Fruit fly (Drosophila melanogaster): ENCODE results near the gene hoe1.
A peak's percentile ranks its signal among the peaks of the same experiment; 100 is the strongest.

hoe1 gene

dm6 chr2L:4898165-4898564 is 34.0 kb downstream of the hoe1 start (continued):
- no peak for TF ChIP-seq gfzf (GFP tag; optimal IDR thresholded peaks at IDR 0.05)

- TF ChIP-seq br (optimal IDR thresholded peaks at IDR 0.05) (no peak), CG1529 (GFP tag; optimal IDR thresholded peaks at IDR 0.05) (no peak), CG10462 (GFP tag; optimal IDR thresholded peaks at IDR 0.05) (no peak), Eip74EF (GFP tag; optimal IDR thresholded peaks at IDR 0.05) (no peak), croc (GFP tag; conservative IDR thresholded peaks at IDR 0.05) (no peak), dmrt99B (tag; optimal IDR thresholded peaks at IDR 0.05) (no peak), CG18476 (GFP tag; optimal IDR thresholded peaks at IDR 0.05) (no peak), sc (optimal IDR thresholded peaks at IDR 0.05) (no peak), sc (GFP tag; optimal IDR thresholded peaks at IDR 0.05) (no peak), Ada2b (GFP tag; IDR thresholded peaks at IDR 0.05) (no peak), HmgD (GFP tag; optimal IDR thresholded peaks at IDR 0.05) (no peak), CG3281 (GFP tag; optimal IDR thresholded peaks at IDR 0.05) (no peak), Ssrp (tag; optimal IDR thresholded peaks at IDR 0.05) (no peak), Dip2 (GFP tag; IDR thresholded peaks at IDR 0.05) (no peak), cwo (GFP tag; optimal IDR thresholded peaks at IDR 0.05) (peak; percentile 58), sug (tag; optimal IDR thresholded peaks at IDR 0.05) (peak; percentile 22), ftz-f1 (GFP tag; optimal IDR thresholded peaks at IDR 0.05) (peak; percentile 8), crp (GFP tag; optimal IDR thresholded peaks at IDR 0.05) (no peak), MBD-R2 (GFP tag; IDR thresholded peaks at IDR 0.05) (no peak), Bgb (GFP tag; IDR thresholded peaks at IDR 0.05; ENCODE audit: partially characterized antibody) (no peak), zen2 (GFP tag; IDR thresholded peaks at IDR 0.05; ENCODE audit: partially characterized antibody) (no peak), dimm (GFP tag; IDR thresholded peaks at IDR 0.05) (no peak), CG4617 (GFP tag; optimal IDR thresholded peaks at IDR 0.05; ENCODE audit: borderline replicate concordance) (no peak), HmgZ (tag; optimal IDR thresholded peaks at IDR 0.05) (no peak), Sox100B (GFP tag; optimal IDR thresholded peaks at IDR 0.05) (no peak), CG10543 (GFP tag; optimal IDR thresholded peaks at IDR 0.05) (peak; percentile 20), CG11398 (GFP tag; optimal IDR thresholded peaks at IDR 0.05) (no peak), ranshi (GFP tag; IDR thresholded peaks at IDR 0.05) (no peak), gem (tag; optimal IDR thresholded peaks at IDR 0.05) (peak; percentile 58), CG34376 (GFP tag; optimal IDR thresholded peaks at IDR 0.05) (peak; percentile 84), PHDP (tag; optimal IDR thresholded peaks at IDR 0.05) (no peak), CG16813 (GFP tag; IDR thresholded peaks at IDR 0.05; ENCODE audit: partially characterized antibody) (0 out of 3 replicates have a peak, but pooled peaks have one; percentile 8), CG11723 (GFP tag; optimal IDR thresholded peaks at IDR 0.05) (no peak), Dad (GFP tag; optimal IDR thresholded peaks at IDR 0.05) (no peak), Rfx (GFP tag; IDR thresholded peaks at IDR 0.05) (no peak), mam (GFP tag; optimal IDR thresholded peaks at IDR 0.05) (no peak), chinmo (GFP tag; IDR thresholded peaks at IDR 0.05; ENCODE audit: partially characterized antibody) (0 out of 4 replicates have a peak, but pooled peaks have one; percentile 10), CG18764 (GFP tag; optimal IDR thresholded peaks at IDR 0.05) (no peak), Lim3 (GFP tag; IDR thresholded peaks at IDR 0.05) (no peak), CG15269 (tag; optimal IDR thresholded peaks at IDR 0.05) (no peak), sens (GFP tag) (peak; percentile 58), abd-A (tag; optimal IDR thresholded peaks at IDR 0.05) (peak; percentile 30), CkIIα-i1 (GFP tag; IDR thresholded peaks at IDR 0.05) (no peak), Kr (GFP tag; optimal IDR thresholded peaks at IDR 0.05) (no peak), Dfd (GFP tag; optimal IDR thresholded peaks at IDR 0.05) (no peak), CG32767 (GFP tag; IDR thresholded peaks at IDR 0.05) (no peak), Dll (GFP tag; IDR thresholded peaks at IDR 0.05; ENCODE audit: partially characterized antibody) (no peak), gfzf (GFP tag; optimal IDR thresholded peaks at IDR 0.05) (no peak)
Measured at dm6 chr2L:4896484-4897205, 35.5 kb downstream of the hoe1 start.

Measured in whole organism, embryonic.